Fruit fly (Drosophila melanogaster) whole organism, pupa: ENCODE data around the gene SPoCk.

Experiments
- CG10348 ChIP-seq: fragments of 200-800 bp; sonication (Bioruptor generic); IDR thresholded peaks from 2 replicates; pipeline ENCODE4 v1.3.6; 2022; ENCODE audit warnings: missing biosample characterization, missing genetic modification characterization
- CG12605 ChIP-seq: fragments of 200-800 bp; sonication (Bioruptor generic); IDR thresholded peaks from 2 replicates; pipeline ENCODE4 v1.3.6; 2022; ENCODE audit warnings: missing biosample characterization, missing genetic modification characterization
- CG13204 ChIP-seq: fragments of 200-800 bp; sonication (Bioruptor generic); optimal IDR thresholded peaks from 2 replicates; lab custom pipeline; 2018; ENCODE audit warnings: missing biosample characterization, mild to moderate bottlenecking, missing genetic modification characterization, moderate library complexity
- CG14655 ChIP-seq: fragments of 200-800 bp; sonication (Bioruptor generic); optimal IDR thresholded peaks from 3 replicates; lab custom pipeline; 2017; ENCODE audit warnings: mild to moderate bottlenecking, missing biosample characterization, missing genetic modification reagents, missing genetic modification characterization
- CG15710 ChIP-seq: fragments of 200-800 bp; sonication (Bioruptor generic); optimal IDR thresholded peaks from 2 replicates; lab custom pipeline; 2018; ENCODE audit warnings: missing biosample characterization, mild to moderate bottlenecking, missing genetic modification characterization, moderate library complexity
- CG17806 ChIP-seq: fragments of 200-800 bp; sonication (Bioruptor generic); optimal IDR thresholded peaks from 2 replicates; lab custom pipeline; 2018; ENCODE audit warnings: missing biosample characterization, mild to moderate bottlenecking, missing genetic modification characterization, moderate library complexity
- CG32121 ChIP-seq: fragments of 200-800 bp; sonication (Bioruptor generic); IDR thresholded peaks from 2 replicates; pipeline ENCODE4 v1.3.6; 2022; ENCODE audit warnings: missing biosample characterization, missing genetic modification characterization
- CG34367 ChIP-seq: fragments of 200-800 bp; sonication (Bioruptor generic); optimal IDR thresholded peaks from 2 replicates; lab custom pipeline; 2018; ENCODE audit warnings: missing biosample characterization, mild to moderate bottlenecking, missing genetic modification characterization
- CG4496 ChIP-seq: fragments of 200-800 bp; sonication (Bioruptor generic); IDR thresholded peaks from 3 replicates; pipeline ENCODE4 v1.3.6; 2022; ENCODE audit warnings: missing biosample characterization, missing genetic modification characterization
- CG8159 ChIP-seq: fragments of 200-800 bp; sonication (Bioruptor generic); optimal IDR thresholded peaks from 3 replicates; lab custom pipeline; 2018; ENCODE audit warnings: missing biosample characterization, mild to moderate bottlenecking, missing genetic modification characterization, moderate library complexity
- CG8301 ChIP-seq: fragments of 200-800 bp; sonication (Bioruptor generic); optimal IDR thresholded peaks from 2 replicates; lab custom pipeline; 2018; ENCODE audit warnings: missing biosample characterization, mild to moderate bottlenecking, missing genetic modification characterization
- CG9948 ChIP-seq: fragments of 200-800 bp; sonication (Bioruptor generic); optimal IDR thresholded peaks from 2 replicates; lab custom pipeline; 2018; ENCODE audit warnings: missing biosample characterization, mild to moderate bottlenecking, missing genetic modification characterization, moderate library complexity
- D1 ChIP-seq: fragments of 200-800 bp; sonication (Bioruptor generic); optimal IDR thresholded peaks from 2 replicates; lab custom pipeline; 2018; ENCODE audit warnings: missing biosample characterization, mild to moderate bottlenecking, missing genetic modification characterization, moderate library complexity
- EcR ChIP-seq: fragments of 200-800 bp; sonication (Bioruptor generic); optimal IDR thresholded peaks from 3 replicates; lab custom pipeline; 2019; ENCODE audit warnings: missing biosample characterization, missing genetic modification characterization, mild to moderate bottlenecking, moderate library complexity, missing genetic modification reagents
- Ets98B ChIP-seq: fragments of 200-800 bp; sonication (Bioruptor generic); IDR thresholded peaks from 2 replicates; pipeline ENCODE4 v1.3.6; 2022; ENCODE audit warnings: missing biosample characterization, missing genetic modification characterization
- Pif1A ChIP-seq: fragments of 200-800 bp; sonication (Bioruptor generic); optimal IDR thresholded peaks from 3 replicates; lab custom pipeline; 2016; ENCODE audit warnings: missing biosample characterization, missing genetic modification characterization
- Pif1B ChIP-seq: fragments of 200-800 bp; sonication (Bioruptor generic); optimal IDR thresholded peaks from 3 replicates; lab custom pipeline; 2016; ENCODE audit warnings: missing biosample characterization, missing genetic modification characterization
- Snoo ChIP-seq: fragments of 200-800 bp; sonication (Bioruptor generic); optimal IDR thresholded peaks from 3 replicates; lab custom pipeline; 2017; ENCODE audit warnings: missing biosample characterization, mild to moderate bottlenecking, missing genetic modification characterization, inconsistent platforms
- fd96Ca ChIP-seq: fragments of 200-800 bp; sonication (Bioruptor generic); IDR thresholded peaks from 3 replicates; pipeline ENCODE4 v1.3.6; 2022; ENCODE audit warnings: missing biosample characterization, missing genetic modification characterization
- gl ChIP-seq: fragments of 200-800 bp; sonication (Bioruptor generic); optimal IDR thresholded peaks from 2 replicates; lab custom pipeline; 2018; ENCODE audit warnings: missing biosample characterization, mild to moderate bottlenecking, missing genetic modification characterization
- rn ChIP-seq: fragments of 200-800 bp; sonication (Bioruptor generic); IDR thresholded peaks from 2 replicates; pipeline ENCODE4 v1.3.6; 2022; ENCODE audit warnings: missing biosample characterization, missing genetic modification characterization

The SPoCk gene

dm6 chr3L:22742945-22743582 is 6.2 kb upstream of the SPoCk start:
- no peak for TF ChIP-seq CG14655 (GFP tag; lab: Kevin White, UChicago)
- TF ChIP-seq CG4496: peak; percentile 74
- no peak for TF ChIP-seq CG34367 (tag; lab: Kevin White, UChicago)
- no peak for TF ChIP-seq EcR (GFP tag; lab: Kevin White, UChicago)
- no peak for TF ChIP-seq CG13204 (GFP tag; lab: Kevin White, UChicago)
- peak; percentile 15 for TF ChIP-seq CG9948
- TF ChIP-seq Pif1A (GFP tag; lab: Kevin White, UChicago): peak; percentile 13
- no peak for TF ChIP-seq fd96Ca (GFP tag; lab: Robert Waterston, UW)
- peak; percentile 54 for TF ChIP-seq D1
- no peak for TF ChIP-seq CG10348
- TF ChIP-seq CG15710: peak; percentile 2
- TF ChIP-seq CG12605 (GFP tag; lab: Robert Waterston, UW): no peak; the same call in 1 of the 2 replicates
- peak; percentile 49 for TF ChIP-seq CG8159 (tag; lab: Kevin White, UChicago)
- no peak for TF ChIP-seq rn (GFP tag; lab: Robert Waterston, UW)
- TF ChIP-seq gl (tag; lab: Kevin White, UChicago): no peak
- no peak for TF ChIP-seq CG32121 (GFP tag; lab: Robert Waterston, UW)
- TF ChIP-seq Snoo (tag; lab: Kevin White, UChicago): peak; percentile 10
- peak; percentile 22 for TF ChIP-seq CG17806 (tag; lab: Kevin White, UChicago)
- TF ChIP-seq CG8301 (tag; lab: Kevin White, UChicago): peak; percentile 13
- TF ChIP-seq Pif1B (GFP tag; lab: Kevin White, UChicago): no peak
- no peak; the same call in 1 of the 2 replicates for TF ChIP-seq Ets98B (GFP tag; lab: Robert Waterston, UW)

- no peak for TF ChIP-seq CG10348
- no peak for TF ChIP-seq CG17806 (tag; lab: Kevin White, UChicago)
- no peak for TF ChIP-seq rn (GFP tag; lab: Robert Waterston, UW)
- 0 out of 3 replicates have a peak, but pooled peaks have one; percentile 1 for TF ChIP-seq CG4496
- TF ChIP-seq, all 21 proteins: peak for 1
Observed at dm6 chr3L:22749987-22750386, 743 bp downstream of the SPoCk start.

- TF ChIP-seq CG9948 (no peak), EcR (GFP tag; lab: Kevin White, UChicago) (peak; percentile 33), Ets98B (GFP tag; lab: Robert Waterston, UW) (no peak), D1 (no peak), Pif1B (GFP tag; lab: Kevin White, UChicago) (no peak), CG10348 (no peak), Snoo (tag; lab: Kevin White, UChicago) (no peak), CG14655 (GFP tag; lab: Kevin White, UChicago) (no peak), CG32121 (GFP tag; lab: Robert Waterston, UW) (no peak; the same call in 1 of the 2 replicates), rn (GFP tag; lab: Robert Waterston, UW) (no peak), gl (tag; lab: Kevin White, UChicago) (peak; percentile 27), fd96Ca (GFP tag; lab: Robert Waterston, UW) (no peak), CG8301 (tag; lab: Kevin White, UChicago) (no peak), Pif1A (GFP tag; lab: Kevin White, UChicago) (no peak), CG4496 (no peak), CG12605 (GFP tag; lab: Robert Waterston, UW) (peak; percentile 45; the same call in 1 of the 2 replicates), CG15710 (no peak), CG34367 (tag; lab: Kevin White, UChicago) (no peak), CG13204 (GFP tag; lab: Kevin White, UChicago) (peak; percentile 62), CG17806 (tag; lab: Kevin White, UChicago) (no peak), CG8159 (tag; lab: Kevin White, UChicago) (peak; percentile 15)
Observed at dm6 chr3L:22773383-22773873, 24.2 kb downstream of the SPoCk start.

dm6 chr3L:22774479-22774878 is 25.2 kb downstream of the SPoCk start:
- no peak for TF ChIP-seq CG8159 (tag; lab: Kevin White, UChicago)
- peak; percentile 32 for TF ChIP-seq Snoo (tag; lab: Kevin White, UChicago)
- TF ChIP-seq, all 21 proteins: peak for 1

- TF ChIP-seq CG4496 (no peak), CG12605 (GFP tag; lab: Robert Waterston, UW) (no peak), EcR (GFP tag; lab: Kevin White, UChicago) (no peak)
Observed at dm6 chr3L:22787947-22788489, 38.8 kb downstream of the SPoCk start, which contains the start of gene CG14448. CG14448 (plus strand) TSS chr3L:22788439.

dm6 chr3L:22791622-22792021 is 42.4 kb downstream of the SPoCk start:
- TF ChIP-seq Snoo (tag; lab: Kevin White, UChicago): no peak
- TF ChIP-seq Ets98B (GFP tag; lab: Robert Waterston, UW): no peak
- no peak for TF ChIP-seq CG17806 (tag; lab: Kevin White, UChicago)
- no peak for TF ChIP-seq fd96Ca (GFP tag; lab: Robert Waterston, UW)
- no peak for TF ChIP-seq CG15710
- no peak for TF ChIP-seq CG8301 (tag; lab: Kevin White, UChicago)
- TF ChIP-seq CG9948: no peak
- no peak for TF ChIP-seq CG4496
- no peak for TF ChIP-seq gl (tag; lab: Kevin White, UChicago)
- TF ChIP-seq CG12605 (GFP tag; lab: Robert Waterston, UW): no peak
- no peak for TF ChIP-seq CG13204 (GFP tag; lab: Kevin White, UChicago)
